Worm (Caenorhabditis elegans): ENCODE results near the gene rom-4.

ce11 chrIV:17010274-17010673 is 14.7 kb downstream of the rom-4 start:
- no peak for TF ChIP-seq unc-62 (GFP tag; optimal IDR thresholded peaks at IDR 0.05)
- TF ChIP-seq tlf-1 (GFP tag; optimal IDR thresholded peaks at IDR 0.05), result no peak
- no peak for TF ChIP-seq nhr-90 (tag; optimal IDR thresholded peaks at IDR 0.05)
